Fruit fly (Drosophila melanogaster) whole organism, embryonic: Measurements from ENCODE around the gene CG46310.

Experiments used
- Ada2b ChIP-seq: fragments of 200-800 bp; sonication (Bioruptor generic); IDR thresholded peaks from 2 replicates; pipeline ENCODE4 v1.3.6; 2022; ENCODE audit warnings: missing biosample characterization, missing genetic modification characterization
- B-H2 ChIP-seq: fragments of 200-800 bp; sonication (Bioruptor generic); optimal IDR thresholded peaks from 2 replicates; lab custom pipeline; 2018; ENCODE audit warnings: missing biosample characterization, mild to moderate bottlenecking, missing genetic modification characterization
- BtbVII ChIP-seq: fragments of 200-800 bp; sonication (Bioruptor generic); optimal IDR thresholded peaks from 3 replicates; lab custom pipeline; 2017; ENCODE audit warnings: missing biosample characterization, mild to moderate bottlenecking, missing genetic modification characterization
- CG10274 ChIP-seq: fragments of 200-800 bp; sonication (Bioruptor generic); optimal IDR thresholded peaks from 3 replicates; lab custom pipeline; 2017; ENCODE audit warnings: missing biosample characterization, mild to moderate bottlenecking, missing genetic modification characterization
- CG10565 ChIP-seq: fragments of 200-800 bp; sonication (Bioruptor generic); optimal IDR thresholded peaks from 3 replicates; lab custom pipeline; 2016; ENCODE audit warnings: missing biosample characterization, mild to moderate bottlenecking, missing genetic modification characterization
- CG11085 ChIP-seq: fragments of 200-800 bp; sonication (Bioruptor generic); IDR thresholded peaks from 2 replicates; pipeline ENCODE4 v1.3.6; 2022; ENCODE audit warnings: missing biosample characterization, missing genetic modification characterization
- CG12219 ChIP-seq: fragments of 200-800 bp; sonication (Bioruptor generic); optimal IDR thresholded peaks from 3 replicates; lab custom pipeline; 2018; ENCODE audit warnings: missing biosample characterization, mild to moderate bottlenecking, missing genetic modification characterization
- CG13287 ChIP-seq: fragments of 200-800 bp; sonication (Bioruptor generic); IDR thresholded peaks from 2 replicates; pipeline ENCODE4 v1.3.6; 2022; ENCODE audit warnings: missing biosample characterization, missing genetic modification characterization; ENCODE audit not compliant: partially characterized antibody
- CG14014 ChIP-seq: fragments of 200-800 bp; sonication (Bioruptor generic); IDR thresholded peaks from 2 replicates; pipeline ENCODE4 v1.3.6; 2022; ENCODE audit warnings: missing biosample characterization, missing genetic modification characterization
- CG17612 ChIP-seq: fragments of 200-800 bp; sonication (Bioruptor generic); IDR thresholded peaks from 2 replicates; pipeline ENCODE4 v1.3.6; 2022; ENCODE audit warnings: missing biosample characterization, missing genetic modification characterization
- CG1792 ChIP-seq: fragments of 200-800 bp; sonication (Bioruptor generic); optimal IDR thresholded peaks from 2 replicates; lab custom pipeline; 2016; ENCODE audit warnings: missing biosample characterization, missing genetic modification characterization
- CG18262 ChIP-seq: fragments of 200-800 bp; optimal IDR thresholded peaks from 3 replicates; lab custom pipeline; 2019; ENCODE audit warnings: missing biosample characterization, mild to moderate bottlenecking, missing genetic modification characterization, moderate library complexity
- CG18619 ChIP-seq: fragments of 200-800 bp; sonication (Bioruptor generic); optimal IDR thresholded peaks from 3 replicates; lab custom pipeline; 2017; ENCODE audit warnings: missing biosample characterization, mild to moderate bottlenecking, missing genetic modification characterization
- CG2889 ChIP-seq: fragments of 200-800 bp; sonication (Bioruptor generic); IDR thresholded peaks from 3 replicates; pipeline ENCODE4 v1.3.6; 2022; ENCODE audit warnings: missing biosample characterization, missing genetic modification characterization
- CG34376 ChIP-seq: fragments of 200-800 bp; sonication (Bioruptor generic); optimal IDR thresholded peaks from 2 replicates; lab custom pipeline; 2018; ENCODE audit warnings: missing biosample characterization, mild to moderate bottlenecking, missing genetic modification characterization
- CG3847 ChIP-seq: fragments of 200-800 bp; sonication (Bioruptor generic); IDR thresholded peaks from 2 replicates; pipeline ENCODE4 v1.3.6; 2022; ENCODE audit warnings: missing biosample characterization, missing genetic modification characterization
- CG4404 ChIP-seq: fragments of 200-800 bp; sonication (Bioruptor generic); IDR thresholded peaks from 2 replicates; pipeline ENCODE4 v1.3.6; 2022; ENCODE audit warnings: missing biosample characterization, missing genetic modification characterization
- CG9609 ChIP-seq: fragments of 200-800 bp; sonication (Bioruptor generic); optimal IDR thresholded peaks from 3 replicates; lab custom pipeline; 2016; ENCODE audit warnings: missing biosample characterization, missing genetic modification characterization
- Camta ChIP-seq: fragments of 200-800 bp; sonication (Bioruptor generic); optimal IDR thresholded peaks from 2 replicates; lab custom pipeline; 2016; ENCODE audit warnings: missing biosample characterization, missing genetic modification characterization
- Deaf1 ChIP-seq: fragments of 200-800 bp; optimal IDR thresholded peaks from 3 replicates; lab custom pipeline; 2019; ENCODE audit warnings: missing biosample characterization, mild to moderate bottlenecking, missing genetic modification characterization, moderate library complexity
- Dref ChIP-seq: fragments of 200-800 bp; sonication (Bioruptor generic); IDR thresholded peaks from 2 replicates; pipeline ENCODE4 v1.3.6; 2022; ENCODE audit warnings: missing biosample characterization, missing genetic modification characterization
- GATAe ChIP-seq: fragments of 200-800 bp; sonication (Bioruptor generic); conservative IDR thresholded peaks from 2 replicates; pipeline ENCODE4 v1.3.6; 2022; ENCODE audit warnings: missing biosample characterization, missing genetic modification characterization
- Kr ChIP-seq: fragments of 200-800 bp; sonication (Bioruptor generic); optimal IDR thresholded peaks from 2 replicates; lab custom pipeline; 2017; ENCODE audit warnings: missing biosample characterization, mild to moderate bottlenecking, missing genetic modification characterization
- Meics ChIP-seq: fragments of 200-800 bp; sonication (Bioruptor generic); optimal IDR thresholded peaks from 2 replicates; lab custom pipeline; 2017; ENCODE audit warnings: missing biosample characterization, mild to moderate bottlenecking, missing genetic modification characterization
- NfI ChIP-seq: fragments of 200-800 bp; sonication (Bioruptor generic); optimal IDR thresholded peaks from 3 replicates; lab custom pipeline; 2018; ENCODE audit warnings: missing biosample characterization, mild to moderate bottlenecking, missing genetic modification characterization, moderate library complexity
- Opbp ChIP-seq: fragments of 200-800 bp; sonication (Bioruptor generic); IDR thresholded peaks from 3 replicates; pipeline ENCODE4 v1.3.6; 2022; ENCODE audit warnings: missing biosample characterization, missing genetic modification characterization; ENCODE audit not compliant: partially characterized antibody
- Sox102F ChIP-seq: fragments of 200-800 bp; sonication (Bioruptor generic); optimal IDR thresholded peaks from 2 replicates; lab custom pipeline; 2018; ENCODE audit warnings: missing biosample characterization, mild to moderate bottlenecking, missing genetic modification characterization, moderate library complexity
- Xbp1 ChIP-seq: fragments of 200-800 bp; sonication (Bioruptor generic); optimal IDR thresholded peaks from 3 replicates; lab custom pipeline; 2016; ENCODE audit warnings: missing biosample characterization, mild to moderate bottlenecking, missing genetic modification characterization
- Xrp1 ChIP-seq: fragments of 200-800 bp; sonication (Bioruptor generic); IDR thresholded peaks from 2 replicates; pipeline ENCODE4 v1.3.6; 2022; ENCODE audit warnings: missing biosample characterization, missing genetic modification characterization
- amos ChIP-seq: fragments of 200-800 bp; sonication (Bioruptor generic); IDR thresholded peaks from 2 replicates; pipeline ENCODE4 v1.3.6; 2022; ENCODE audit warnings: missing biosample characterization, missing genetic modification characterization; ENCODE audit not compliant: partially characterized antibody
- bsh ChIP-seq, 2 experiments: fragments of 200-800 bp; sonication (Bioruptor generic); optimal IDR thresholded peaks; 2 replicates each; lab custom pipeline; 2017 to 2018; ENCODE audit warnings: mild to moderate bottlenecking in 2 of 2, missing biosample characterization in 2 of 2, missing genetic modification characterization in 2 of 2, moderate library complexity in 1 of 2
- dimm ChIP-seq: fragments of 200-800 bp; sonication (Bioruptor generic); IDR thresholded peaks from 2 replicates; pipeline ENCODE4 v1.3.6; 2022; ENCODE audit warnings: missing biosample characterization, missing genetic modification characterization
- exex ChIP-seq: fragments of 200-800 bp; sonication (Bioruptor generic); optimal IDR thresholded peaks from 4 replicates; lab custom pipeline; 2018; ENCODE audit warnings: missing biosample characterization, mild to moderate bottlenecking, missing genetic modification characterization, moderate library complexity
- gfzf ChIP-seq: fragments of 200-800 bp; sonication (Bioruptor generic); optimal IDR thresholded peaks from 2 replicates; lab custom pipeline; 2016; ENCODE audit warnings: missing biosample characterization, mild to moderate bottlenecking, missing genetic modification characterization, moderate library complexity
- gsb-n ChIP-seq: fragments of 200-800 bp; sonication (Bioruptor generic); optimal IDR thresholded peaks from 3 replicates; lab custom pipeline; 2018; ENCODE audit warnings: missing biosample characterization, mild to moderate bottlenecking, missing genetic modification characterization
- ken ChIP-seq: fragments of 200-800 bp; sonication (Bioruptor generic); IDR thresholded peaks from 3 replicates; pipeline ENCODE4 v1.3.6; 2022; ENCODE audit warnings: missing biosample characterization, missing genetic modification characterization
- lov ChIP-seq, 2 experiments: fragments of 200-800 bp in 1 of 2; fragments of >200 bp in 1 of 2; sonication (Bioruptor generic) in 1 of 2; IDR thresholded peaks in 1 of 2; optimal IDR thresholded peaks in 1 of 2; 2 replicates in 1 of 2; 3 replicates in 1 of 2; pipeline versions ENCODE4 v1.3.6 to Lab custom; 2017 to 2022; ENCODE audit warnings: missing biosample characterization in 1 of 2, missing genetic modification characterization in 1 of 2
- mam ChIP-seq: fragments of 200-800 bp; sonication (Bioruptor generic); optimal IDR thresholded peaks from 3 replicates; lab custom pipeline; 2016; ENCODE audit warnings: missing biosample characterization, missing genetic modification characterization
- mirr ChIP-seq: fragments of 200-800 bp; sonication (Bioruptor generic); optimal IDR thresholded peaks from 3 replicates; lab custom pipeline; 2018; ENCODE audit warnings: missing biosample characterization, mild to moderate bottlenecking, missing genetic modification characterization
- p53 ChIP-seq: fragments of 200-800 bp; sonication (Bioruptor generic); optimal IDR thresholded peaks from 2 replicates; lab custom pipeline; 2016; ENCODE audit warnings: missing biosample characterization, missing genetic modification characterization
- sens ChIP-seq: fragments of 200-800 bp; sonication (Bioruptor generic); peaks from one replicate; lab custom pipeline; 2016; ENCODE audit warnings: missing biosample characterization, missing genetic modification characterization
- shn ChIP-seq: fragments of 200-800 bp; sonication (Bioruptor generic); optimal IDR thresholded peaks from 3 replicates; lab custom pipeline; 2016; ENCODE audit warnings: missing biosample characterization, missing genetic modification characterization
- sna ChIP-seq: fragments of 200-800 bp; sonication (Bioruptor generic); IDR thresholded peaks from 2 replicates; pipeline ENCODE4 v1.3.6; 2022; ENCODE audit warnings: missing biosample characterization, missing genetic modification characterization; ENCODE audit not compliant: partially characterized antibody
- sr ChIP-seq: fragments of 200-800 bp; sonication (Bioruptor generic); IDR thresholded peaks from 3 replicates; pipeline ENCODE4 v1.3.6; 2022; ENCODE audit warnings: missing biosample characterization, missing genetic modification characterization
- sug ChIP-seq: fragments of 200-800 bp; optimal IDR thresholded peaks from 2 replicates; lab custom pipeline; 2019; ENCODE audit warnings: missing biosample characterization, mild to moderate bottlenecking, missing genetic modification characterization, moderate library complexity
- tup ChIP-seq: fragments of 200-800 bp; sonication (Bioruptor generic); optimal IDR thresholded peaks from 2 replicates; lab custom pipeline; 2016; ENCODE audit warnings: missing biosample characterization, mild to moderate bottlenecking, missing genetic modification characterization, moderate library complexity
- tx ChIP-seq: fragments of 200-800 bp; sonication (Bioruptor generic); optimal IDR thresholded peaks from 2 replicates; lab custom pipeline; 2016; ENCODE audit warnings: missing biosample characterization, missing genetic modification characterization
- vvl ChIP-seq: fragments of 200-800 bp; sonication (Bioruptor generic); IDR thresholded peaks from 2 replicates; pipeline ENCODE4 v1.3.6; 2022; ENCODE audit warnings: missing biosample characterization, missing genetic modification characterization
- wor ChIP-seq: fragments of 200-800 bp; sonication (Bioruptor generic); IDR thresholded peaks from 2 replicates; pipeline ENCODE4 v1.3.6; 2022; ENCODE audit warnings: missing biosample characterization, missing genetic modification characterization

Gene CG46310

DNA sequence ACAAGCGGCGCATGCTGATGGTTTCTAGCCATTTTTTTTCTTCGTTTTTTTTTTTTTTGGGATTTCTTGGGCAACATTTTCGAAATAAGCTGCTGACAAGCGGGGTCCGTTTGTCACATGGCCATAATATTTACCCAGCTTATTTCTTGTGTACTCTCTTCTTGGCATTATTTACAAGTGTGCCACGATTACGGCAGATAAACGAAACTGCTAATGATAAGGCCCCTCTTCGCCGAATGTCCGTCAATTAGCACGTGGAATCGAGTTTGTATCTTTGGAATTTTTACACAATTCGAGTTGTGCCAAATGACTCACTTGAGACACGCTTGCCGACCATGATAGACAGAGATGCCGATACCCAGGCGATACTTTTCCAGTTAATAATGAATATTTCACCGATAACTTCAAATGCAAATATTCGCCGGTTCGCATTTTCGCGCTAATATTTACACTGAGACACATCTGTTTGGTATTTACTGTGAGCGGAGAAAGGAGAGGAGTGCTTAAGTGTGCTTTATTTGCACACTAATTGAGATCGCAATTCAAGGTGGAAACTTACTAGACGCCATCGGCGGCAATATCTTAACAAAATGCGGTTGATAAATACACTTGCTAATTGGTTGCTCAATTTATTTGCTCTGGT is 2.9 kb downstream of the CG46310 start (continued):
- TF ChIP-seq tup (GFP tag; lab: Kevin White, UChicago) (peak; percentile 24), sna (GFP tag; lab: Robert Waterston, UW) (no peak), CG18262 (tag; lab: Kevin White, UChicago) (peak; percentile 2), wor (GFP tag; lab: Robert Waterston, UW) (no peak), bsh (GFP tag; optimal IDR thresholded peaks at IDR 0.05; lab: Kevin White, UChicago) (peak in 1 of 2 experiments; percentile 31), CG9609 (GFP tag; lab: Kevin White, UChicago) (no peak), Xrp1 (GFP tag; lab: Robert Waterston, UW) (peak; percentile 50; the same call in 1 of the 2 replicates), CG11085 (GFP tag; lab: Robert Waterston, UW) (no peak), CG3847 (no peak), CG14014 (GFP tag; lab: Robert Waterston, UW) (peak; percentile 49; the same call in 1 of the 2 replicates), sr (GFP tag; lab: Robert Waterston, UW) (no peak), sens (GFP tag; lab: Kevin White, UChicago) (peak; percentile 78), CG10565 (GFP tag; lab: Kevin White, UChicago) (no peak), gfzf (no peak), amos (no peak)

DNA sequence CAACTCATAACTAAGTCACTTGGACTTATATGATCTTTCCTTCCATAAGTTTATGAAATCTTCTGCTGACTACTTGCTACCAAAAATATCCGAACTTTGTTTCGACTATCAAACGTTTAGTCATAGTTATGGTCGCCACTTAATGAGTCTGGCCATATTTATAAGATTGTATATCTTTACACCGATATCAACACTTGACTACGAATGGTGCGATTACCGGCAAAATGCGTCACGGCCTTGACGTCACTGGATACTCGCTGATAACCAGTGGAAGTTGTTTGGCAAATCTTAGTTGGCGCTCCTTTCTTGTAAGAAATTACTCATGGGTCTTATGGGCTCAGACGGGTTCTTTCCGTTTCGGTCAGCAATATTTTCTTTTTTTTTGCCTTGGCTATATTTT is 3.8 kb downstream of the CG46310 start:
- TF ChIP-seq mirr (GFP tag; lab: Kevin White, UChicago) (peak; percentile 80), p53 (GFP tag; lab: Kevin White, UChicago) (no peak), CG13287 (GFP tag; lab: Robert Waterston, UW) (no peak), CG2889 (GFP tag; lab: Robert Waterston, UW) (no peak), CG10274 (GFP tag; lab: Kevin White, UChicago) (no peak), tx (GFP tag; lab: Kevin White, UChicago) (no peak), B-H2 (GFP tag; lab: Kevin White, UChicago) (peak; percentile 18), Sox102F (GFP tag; lab: Kevin White, UChicago) (no peak), Opbp (no peak), BtbVII (peak; percentile 18), mam (GFP tag; lab: Kevin White, UChicago) (no peak), CG12219 (no peak), vvl (GFP tag; lab: Robert Waterston, UW) (no peak), Meics (GFP tag; lab: Kevin White, UChicago) (no peak), Ada2b (GFP tag; lab: Robert Waterston, UW) (no peak), sug (peak; percentile 2), exex (tag; lab: Kevin White, UChicago) (peak; percentile 88), Kr (GFP tag; lab: Kevin White, UChicago) (no peak), sr (GFP tag; lab: Robert Waterston, UW) (no peak), CG17612 (GFP tag; lab: Robert Waterston, UW) (no peak), CG1792 (GFP tag; lab: Kevin White, UChicago) (no peak), CG18619 (GFP tag; lab: Kevin White, UChicago) (no peak), CG4404 (GFP tag; lab: Robert Waterston, UW) (no peak), GATAe (GFP tag; lab: Robert Waterston, UW) (peak; percentile 61), Deaf1 (tag; lab: Kevin White, UChicago) (no peak), Xbp1 (GFP tag; lab: Kevin White, UChicago) (no peak), gsb-n (no peak), Dref (no peak), CG34376 (GFP tag; lab: Kevin White, UChicago) (peak; percentile 82), shn (GFP tag; lab: Kevin White, UChicago) (no peak), NfI (GFP tag; lab: Kevin White, UChicago) (no peak), Camta (no peak), ken (GFP tag; lab: Robert Waterston, UW) (no peak), dimm (GFP tag; lab: Robert Waterston, UW) (no peak), lov (optimal IDR thresholded peaks at IDR 0.05; lab: Kevin White, UChicago) (no peak), lov (GFP tag; IDR thresholded peaks at IDR 0.05; lab: Robert Waterston, UW) (no peak)
